Worm (Caenorhabditis elegans) whole organism, young adult: ENCODE results near the gene jmjd-3.3.

Experiments used
- B0261.1 ChIP-seq: sonication (generic microtip); optimal IDR thresholded peaks from 2 replicates; lab custom pipeline; 2016; ENCODE audit warnings: mild to moderate bottlenecking, missing genetic modification characterization, moderate library complexity, missing compliant biosample characterization
- C06A6.2 ChIP-seq: fragments of 200-800 bp; sonication (Bioruptor generic); conservative IDR thresholded peaks from 2 replicates; pipeline ENCODE4 v1.3.6; 2022; ENCODE audit warnings: missing genetic modification characterization, missing compliant biosample characterization
- akir-1 ChIP-seq: fragments of 200-800 bp; sonication (Bioruptor generic); optimal IDR thresholded peaks from 2 replicates; lab custom pipeline; 2018; ENCODE audit warnings: mild to moderate bottlenecking, missing genetic modification characterization, moderate library complexity, missing compliant biosample characterization
- ama-1 ChIP-seq, 3 experiments: fragments of 150-350 bp in 1 of 3; sonication (generic microtip) in 2 of 3; optimal IDR thresholded peaks; 2 replicates each; lab custom pipeline; 2014 to 2018; ENCODE audit warnings: missing biosample characterization in 2 of 3, missing genetic modification characterization in 2 of 3, missing genetic modification reagents in 2 of 3
- attf-3 ChIP-seq: fragments of 200-800 bp; sonication (Bioruptor generic); conservative IDR thresholded peaks from 2 replicates; pipeline ENCODE4 v1.3.6; 2022; ENCODE audit warnings: missing genetic modification reagents, missing genetic modification characterization, missing compliant biosample characterization
- cebp-1 ChIP-seq, 2 experiments: fragments of 200-800 bp in 1 of 2; sonication (Bioruptor generic) in 1 of 2; sonication (generic microtip) in 1 of 2; IDR thresholded peaks in 1 of 2; optimal IDR thresholded peaks in 1 of 2; 2 replicates each; pipeline versions ENCODE4 v1.3.6 to Lab custom; 2017 to 2022; ENCODE audit warnings: missing compliant biosample characterization in 2 of 2, missing genetic modification characterization in 2 of 2, mild to moderate bottlenecking in 1 of 2, missing genetic modification reagents in 1 of 2, moderate library complexity in 1 of 2
- ceh-100 ChIP-seq: fragments of 200-800 bp; sonication (Bioruptor generic); IDR thresholded peaks from 2 replicates; pipeline ENCODE4 v1.3.6; 2022; ENCODE audit warnings: missing genetic modification reagents, missing genetic modification characterization, missing compliant biosample characterization
- die-1 ChIP-seq: sonication (generic microtip); optimal IDR thresholded peaks from 2 replicates; lab custom pipeline; 2016; ENCODE audit warnings: missing genotype, mild to moderate bottlenecking, missing genetic modification characterization, missing compliant biosample characterization
- let-526 ChIP-seq: fragments of 200-800 bp; sonication (Bioruptor generic); IDR thresholded peaks from 2 replicates; pipeline ENCODE4 v1.3.6; 2022; ENCODE audit warnings: missing genetic modification reagents, missing genetic modification characterization, missing compliant biosample characterization
- madf-6 ChIP-seq: fragments of 200-800 bp; sonication (Bioruptor generic); IDR thresholded peaks from 2 replicates; pipeline ENCODE4 v1.3.6; 2022; ENCODE audit warnings: missing genetic modification reagents, missing genetic modification characterization, missing compliant biosample characterization
- nhr-27 ChIP-seq: fragments of 200-800 bp; sonication (Bioruptor generic); optimal IDR thresholded peaks from 2 replicates; lab custom pipeline; 2018; ENCODE audit warnings: mild to moderate bottlenecking, missing genetic modification characterization, moderate library complexity, missing compliant biosample characterization
- snpc-1.1 ChIP-seq: sonication (generic microtip); optimal IDR thresholded peaks from 2 replicates; lab custom pipeline; 2017; ENCODE audit warnings: missing genetic modification characterization, mild to moderate bottlenecking, missing compliant biosample characterization, antibody characterized with exemption, moderate library complexity, missing genotype, missing genetic modification reagents; ENCODE audit not compliant: insufficient read depth
- sptf-2 ChIP-seq: fragments of 200-800 bp; sonication (Bioruptor generic); optimal IDR thresholded peaks from 2 replicates; lab custom pipeline; 2018; ENCODE audit warnings: mild to moderate bottlenecking, missing genetic modification characterization, missing compliant biosample characterization
- zfh-2 ChIP-seq: fragments of 200-800 bp; sonication (Bioruptor generic); conservative IDR thresholded peaks from 2 replicates; pipeline ENCODE4 v1.3.6; 2022; ENCODE audit warnings: missing genetic modification reagents, missing genetic modification characterization, missing compliant biosample characterization

Gene jmjd-3.3

DNA sequence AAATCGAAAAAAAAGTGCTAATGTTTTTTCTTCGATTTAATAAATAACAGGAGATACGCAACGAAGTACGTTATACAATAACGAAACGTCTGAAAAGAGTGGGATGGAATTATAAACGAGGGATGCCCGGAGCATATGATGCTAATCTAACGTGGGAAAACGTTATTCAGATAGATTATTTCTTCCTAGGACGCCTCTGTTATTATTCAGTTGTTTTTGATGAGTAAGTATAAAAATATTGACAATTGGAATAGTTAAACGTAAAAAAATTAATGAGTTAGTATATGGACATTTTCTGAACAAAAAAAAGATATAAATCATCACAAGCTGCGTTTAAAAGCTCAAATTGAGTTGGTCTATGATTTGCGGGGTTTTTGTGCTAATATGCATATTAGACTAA, 48.6 kb downstream of the jmjd-3.3 start, which contains the start of gene srd-51:
Gene srd-51, minus strand, starts transcription at position 101 of the 400 bp plus-strand sequence.
- TF ChIP-seq akir-1 (no peak), let-526 (GFP tag; lab: Robert Waterston, UW) (no peak), madf-6 (GFP tag; lab: Robert Waterston, UW) (no peak), attf-3 (GFP tag; lab: Robert Waterston, UW) (no peak), ama-1 (optimal IDR thresholded peaks at IDR 0.05; lab: Kevin White, UChicago) (no peak), ama-1 (GFP tag; optimal IDR thresholded peaks at IDR 0.05; lab: Kevin White, UChicago) (no peak), die-1 (tag; lab: Kevin White, UChicago) (no peak), C06A6.2 (no peak), sptf-2 (no peak), snpc-1.1 (tag; lab: Kevin White, UChicago) (no peak), ceh-100 (GFP tag; lab: Robert Waterston, UW) (no peak), nhr-27 (tag; lab: Kevin White, UChicago) (no peak), B0261.1 (tag; lab: Kevin White, UChicago) (no peak), cebp-1 (GFP tag; IDR thresholded peaks at IDR 0.05; lab: Robert Waterston, UW) (no peak), cebp-1 (tag; optimal IDR thresholded peaks at IDR 0.05; lab: Kevin White, UChicago) (no peak), zfh-2 (no peak)
- TF ChIP-seq, all 124 proteins: peak for 0
